Worm (Caenorhabditis elegans) whole organism, L1 larva: ENCODE results near the gene fbxa-32.

Source experiments
- ama-1 ChIP-seq: fragments of 150-350 bp; optimal IDR thresholded peaks from 2 replicates; lab custom pipeline; 2014
- fkh-8 ChIP-seq: sonication (generic microtip); optimal IDR thresholded peaks from 2 replicates; lab custom pipeline; 2016; ENCODE audit warnings: mild to moderate bottlenecking, missing genetic modification characterization, missing compliant biosample characterization
- grh-1 ChIP-seq: fragments of 200-800 bp; sonication (Bioruptor generic); IDR thresholded peaks from 2 replicates; pipeline ENCODE4 v1.3.6; 2022; ENCODE audit warnings: missing genetic modification reagents, missing genetic modification characterization, missing compliant biosample characterization
- lin-39 ChIP-seq: fragments of 150-350 bp; optimal IDR thresholded peaks from 2 replicates; lab custom pipeline; 2014; ENCODE audit warnings: missing biosample characterization, missing genetic modification reagents, missing genetic modification characterization
- nhr-12 ChIP-seq: sonication (generic microtip); optimal IDR thresholded peaks from 2 replicates; lab custom pipeline; 2017; ENCODE audit warnings: missing biosample characterization, missing genetic modification characterization
- nhr-237 ChIP-seq: fragments of 150-350 bp; optimal IDR thresholded peaks from 2 replicates; lab custom pipeline; 2014; ENCODE audit warnings: missing biosample characterization, missing genetic modification characterization
- nhr-84 ChIP-seq: sonication (generic microtip); optimal IDR thresholded peaks from 2 replicates; lab custom pipeline; 2017; ENCODE audit warnings: missing biosample characterization, missing genetic modification characterization
- snpc-4 ChIP-seq: fragments of 150-350 bp; optimal IDR thresholded peaks from 2 replicates; lab custom pipeline; 2014; ENCODE audit warnings: missing biosample characterization, missing genetic modification characterization
- tlp-1 ChIP-seq: fragments of 150-350 bp; optimal IDR thresholded peaks from 2 replicates; lab custom pipeline; 2014; ENCODE audit warnings: missing biosample characterization, missing genetic modification characterization
- zag-1 ChIP-seq: fragments of 150-350 bp; optimal IDR thresholded peaks from 2 replicates; lab custom pipeline; 2014; ENCODE audit warnings: missing biosample characterization, missing genetic modification characterization

DNA sequence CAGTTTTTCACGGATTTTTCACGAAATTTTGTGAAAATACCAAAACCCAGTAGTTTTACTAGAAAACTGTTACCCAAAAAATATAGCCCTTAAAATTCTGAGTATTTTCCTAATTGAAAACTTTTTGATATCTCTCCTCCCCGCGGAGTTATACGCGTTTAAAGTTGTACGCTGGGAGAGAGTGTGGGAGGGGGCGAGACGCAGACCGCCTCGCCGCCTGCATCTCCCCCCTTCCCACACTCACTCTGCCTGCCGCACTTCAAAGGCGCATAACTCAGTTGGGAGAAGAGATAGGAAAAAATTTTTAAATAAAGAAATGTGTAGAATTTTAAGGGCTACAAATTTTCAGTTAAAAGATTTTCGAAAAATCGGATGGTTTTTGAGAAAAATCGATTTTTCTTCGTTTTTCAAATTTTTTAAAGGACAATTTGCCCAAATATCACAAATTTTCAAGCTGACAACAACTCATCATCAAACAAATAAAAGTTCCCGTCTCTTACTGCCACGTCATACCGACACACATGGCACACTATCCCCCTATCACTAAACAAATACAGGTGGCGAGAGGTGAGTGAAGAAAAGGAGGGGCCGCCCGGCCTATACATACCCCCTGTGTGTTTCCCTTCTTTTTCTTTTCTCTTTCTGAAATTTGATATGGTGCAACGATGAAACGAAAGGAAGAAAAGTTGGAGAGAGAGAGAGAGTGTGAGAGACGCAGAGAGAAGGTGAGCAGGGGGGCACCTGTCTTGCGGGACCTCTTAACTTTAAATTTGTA is 45.5 kb downstream of the fbxa-32 start:
- TF ChIP-seq grh-1 = no peak
- TF ChIP-seq lin-39 (tag; lab: Kevin White, UChicago) = no peak
- no peak for TF ChIP-seq fkh-8 (tag; lab: Kevin White, UChicago)
- TF ChIP-seq snpc-4 (tag; lab: Kevin White, UChicago) = no peak
- no peak for TF ChIP-seq nhr-12
- TF ChIP-seq tlp-1 (tag; lab: Kevin White, UChicago) = no peak
- TF ChIP-seq nhr-237 (tag; lab: Kevin White, UChicago) = no peak
- no peak for TF ChIP-seq zag-1 (tag; lab: Kevin White, UChicago)
- TF ChIP-seq ama-1 (lab: Kevin White, UChicago) = no peak
- no peak for TF ChIP-seq nhr-84 (tag; lab: Kevin White, UChicago)
